Fruit fly (Drosophila melanogaster) whole organism, adult: Measurements from ENCODE around the gene lawc.

Experiments
- CG11617 ChIP-seq: fragments of 200-800 bp; sonication (Bioruptor generic); optimal IDR thresholded peaks from 2 replicates; lab custom pipeline; 2017; ENCODE audit warnings: mild to moderate bottlenecking, missing biosample characterization, missing genetic modification reagents, missing genetic modification characterization
- CG12768 ChIP-seq: fragments of 200-800 bp; sonication (Bioruptor generic); optimal IDR thresholded peaks from 2 replicates; lab custom pipeline; 2017; ENCODE audit warnings: missing biosample characterization, missing genetic modification characterization, mild to moderate bottlenecking, moderate library complexity, missing genetic modification reagents
- CG14711 ChIP-seq: fragments of 200-800 bp; sonication (Bioruptor generic); optimal IDR thresholded peaks from 2 replicates; lab custom pipeline; 2018; ENCODE audit warnings: missing biosample characterization, mild to moderate bottlenecking, missing genetic modification characterization, moderate library complexity
- CG1620 ChIP-seq: fragments of 200-800 bp; sonication (Bioruptor generic); optimal IDR thresholded peaks from 2 replicates; lab custom pipeline; 2016; ENCODE audit warnings: missing biosample characterization, missing genetic modification characterization
- CG33017 ChIP-seq: fragments of 200-800 bp; sonication (Bioruptor generic); optimal IDR thresholded peaks from 2 replicates; lab custom pipeline; 2018; ENCODE audit warnings: missing biosample characterization, mild to moderate bottlenecking, missing genetic modification characterization, moderate library complexity
- CG5204 ChIP-seq: fragments of 200-800 bp; sonication (Bioruptor generic); optimal IDR thresholded peaks from 2 replicates; lab custom pipeline; 2016; ENCODE audit warnings: missing biosample characterization, missing genetic modification characterization
- CG7045 ChIP-seq: fragments of 200-800 bp; sonication (Bioruptor generic); optimal IDR thresholded peaks from 2 replicates; lab custom pipeline; 2017; ENCODE audit warnings: missing biosample characterization, mild to moderate bottlenecking, missing genetic modification characterization
- CG7101 ChIP-seq: fragments of 200-800 bp; sonication (Bioruptor generic); optimal IDR thresholded peaks from 2 replicates; lab custom pipeline; 2018; ENCODE audit warnings: missing biosample characterization, mild to moderate bottlenecking, missing genetic modification characterization, moderate library complexity
- Clk ChIP-seq: fragments of 200-800 bp; sonication (Bioruptor generic); optimal IDR thresholded peaks from 2 replicates; lab custom pipeline; 2017; ENCODE audit warnings: missing biosample characterization, missing genetic modification characterization
- Crg-1 ChIP-seq: fragments of 200-800 bp; sonication (Bioruptor generic); optimal IDR thresholded peaks from 2 replicates; lab custom pipeline; 2016; ENCODE audit warnings: missing biosample characterization, missing genetic modification characterization
- Hr96 ChIP-seq: fragments of 200-800 bp; sonication (Bioruptor generic); optimal IDR thresholded peaks from 2 replicates; lab custom pipeline; 2016; ENCODE audit warnings: missing biosample characterization, missing genetic modification characterization
- Mnt ChIP-seq: fragments of 200-800 bp; sonication (Bioruptor generic); optimal IDR thresholded peaks from 2 replicates; lab custom pipeline; 2016; ENCODE audit warnings: missing biosample characterization, mild to moderate bottlenecking, missing genetic modification characterization
- bab1 ChIP-seq: fragments of 200-800 bp; sonication (Bioruptor generic); optimal IDR thresholded peaks from 3 replicates; lab custom pipeline; 2019; ENCODE audit warnings: missing biosample characterization, mild to moderate bottlenecking, missing genetic modification characterization, moderate library complexity
- cic ChIP-seq: fragments of 200-800 bp; sonication (Bioruptor generic); optimal IDR thresholded peaks from 2 replicates; lab custom pipeline; 2017; ENCODE audit warnings: missing biosample characterization, mild to moderate bottlenecking, missing genetic modification characterization, moderate library complexity
- cnc ChIP-seq, 2 experiments: fragments of >200 bp; optimal IDR thresholded peaks; 2 replicates each; lab custom pipeline; 2017
- kay ChIP-seq: fragments of 200-800 bp; sonication (Bioruptor generic); peaks from one replicate; lab custom pipeline; 2016; ENCODE audit warnings: missing biosample characterization, missing genetic modification characterization, borderline replicate concordance
- ovo ChIP-seq: fragments of 200-800 bp; sonication (Bioruptor generic); optimal IDR thresholded peaks from 2 replicates; lab custom pipeline; 2016; ENCODE audit warnings: missing biosample characterization, missing genetic modification characterization
- pad ChIP-seq: fragments of 200-800 bp; sonication (Bioruptor generic); optimal IDR thresholded peaks from 3 replicates; lab custom pipeline; 2017; ENCODE audit warnings: missing biosample characterization, missing genetic modification characterization, mild to moderate bottlenecking, moderate library complexity, missing genetic modification reagents
- tj ChIP-seq: fragments of 200-800 bp; sonication (Bioruptor generic); optimal IDR thresholded peaks from 3 replicates; lab custom pipeline; 2017; ENCODE audit warnings: missing biosample characterization, mild to moderate bottlenecking, missing genetic modification characterization, moderate library complexity
- toe ChIP-seq: fragments of 200-800 bp; sonication (Bioruptor generic); optimal IDR thresholded peaks from 2 replicates; lab custom pipeline; 2016; ENCODE audit warnings: missing biosample characterization, missing genetic modification characterization

The lawc gene

DNA sequence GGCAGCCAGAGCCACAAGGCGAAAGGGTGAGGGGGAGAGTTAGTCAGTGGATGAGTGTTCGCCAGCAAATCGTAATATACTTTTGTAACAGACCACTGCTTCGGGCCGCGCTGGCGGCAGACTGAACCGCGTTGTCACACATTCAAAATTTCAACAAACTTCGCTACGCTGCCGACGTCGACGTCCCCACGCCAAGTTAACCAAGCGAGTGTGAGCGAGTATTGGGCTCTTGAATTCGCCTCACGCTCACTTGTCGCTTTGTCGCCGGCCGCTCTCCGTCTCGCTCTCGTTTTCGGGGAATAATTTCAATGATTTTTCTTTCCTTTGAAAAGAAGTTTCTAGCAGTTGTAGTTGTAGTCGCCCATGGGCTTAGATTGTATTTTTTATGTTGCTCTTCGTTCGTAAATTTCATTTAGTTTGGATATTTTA, at the start of gene lawc:
Gene lawc, minus strand, starts transcription at position 127 of the 429 bp plus-strand sequence.
- no peak for TF ChIP-seq CG5204 (GFP tag; lab: Kevin White, UChicago)
- TF ChIP-seq bab1 (GFP tag; lab: Kevin White, UChicago), result peak; percentile 98
- peak; percentile 56 for TF ChIP-seq CG1620 (GFP tag; lab: Kevin White, UChicago)
- peak; percentile 78 for TF ChIP-seq tj (GFP tag; lab: Kevin White, UChicago)
- TF ChIP-seq toe, result peak; percentile 36
- TF ChIP-seq CG12768, result peak; percentile 63
- TF ChIP-seq CG7045 (GFP tag; lab: Kevin White, UChicago), result peak; percentile 15
- TF ChIP-seq CG11617, result peak; percentile 74
- TF ChIP-seq Crg-1 (GFP tag; lab: Kevin White, UChicago), result no peak
- TF ChIP-seq cic (GFP tag; lab: Kevin White, UChicago), result peak; percentile 88
- peak; percentile 79 for TF ChIP-seq Clk (GFP tag; lab: Kevin White, UChicago)
- TF ChIP-seq cnc (optimal IDR thresholded peaks at IDR 0.05; lab: Kevin White, UChicago), result no peak
- peak; percentile 71 for TF ChIP-seq Mnt
- TF ChIP-seq CG14711 (tag; lab: Kevin White, UChicago), result peak; percentile 54
- peak; percentile 76 for TF ChIP-seq Hr96 (GFP tag; lab: Kevin White, UChicago)
- TF ChIP-seq CG7101, result peak; percentile 76
- TF ChIP-seq kay, result peak; percentile 98
- peak; percentile 66 for TF ChIP-seq pad (GFP tag; lab: Kevin White, UChicago)
- peak; percentile 75 for TF ChIP-seq CG33017 (tag; lab: Kevin White, UChicago)
- peak; percentile 62 for TF ChIP-seq ovo (GFP tag; lab: Kevin White, UChicago)

DNA sequence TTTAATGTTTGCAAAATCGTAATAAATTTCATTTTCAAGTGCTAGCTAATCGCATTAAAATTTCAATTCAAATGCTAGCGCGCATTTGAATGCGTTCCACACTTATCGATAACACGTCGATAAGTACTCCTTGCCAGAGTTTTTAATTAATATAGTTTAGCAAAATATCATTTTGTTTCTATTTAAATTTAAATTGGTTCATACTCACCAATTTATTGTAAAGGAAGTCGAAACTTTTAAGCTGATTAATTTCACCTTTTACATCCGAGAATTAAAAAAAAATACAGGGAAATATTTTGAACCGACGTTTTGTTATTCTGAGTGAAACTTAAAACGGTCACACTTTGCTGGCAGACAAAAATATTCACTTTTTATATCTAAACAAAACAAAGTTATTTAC, 49.7 kb upstream of the lawc start, which contains the start of gene Es2:
Gene Es2, plus strand, starts transcription at position 333 of the 400 bp plus-strand sequence.
- TF ChIP-seq CG14711 (tag; lab: Kevin White, UChicago), result no peak
- peak; percentile 67 for TF ChIP-seq bab1 (GFP tag; lab: Kevin White, UChicago)

dm6 chrX:8460686-8461085, 49.2 kb upstream of the lawc start, which contains the start of gene CG15347:
Gene CG15347 (minus strand): TSS chrX:8460898.
- peak; percentile 2 for TF ChIP-seq Crg-1 (GFP tag; lab: Kevin White, UChicago)
- no peak for TF ChIP-seq ovo (GFP tag; lab: Kevin White, UChicago)
- TF ChIP-seq Hr96 (GFP tag; lab: Kevin White, UChicago), result no peak
- no peak for TF ChIP-seq toe
- no peak for TF ChIP-seq CG14711 (tag; lab: Kevin White, UChicago)
- TF ChIP-seq kay, result no peak
- no peak for TF ChIP-seq CG5204 (GFP tag; lab: Kevin White, UChicago)
- peak; percentile 2 for TF ChIP-seq cic (GFP tag; lab: Kevin White, UChicago)
- no peak for TF ChIP-seq cnc (optimal IDR thresholded peaks at IDR 0.05; lab: Kevin White, UChicago)
- TF ChIP-seq Mnt, result peak; percentile 6

- TF ChIP-seq kay (peak; percentile 34), CG14711 (tag; lab: Kevin White, UChicago) (no peak)
Observed at dm6 chrX:8460232-8460631, 48.8 kb upstream of the lawc start.

- no peak for TF ChIP-seq pad (GFP tag; lab: Kevin White, UChicago)
Observed at dm6 chrX:8459452-8460040, 48.1 kb upstream of the lawc start.

dm6 chrX:8457532-8457931, 46.1 kb upstream of the lawc start, which contains the start of gene CG32713:
Gene CG32713 (minus strand): TSS chrX:8457632.
- TF ChIP-seq tj (GFP tag; lab: Kevin White, UChicago) (no peak), pad (GFP tag; lab: Kevin White, UChicago) (no peak), CG12768 (no peak), toe (no peak), CG7045 (GFP tag; lab: Kevin White, UChicago) (no peak), cnc (optimal IDR thresholded peaks at IDR 0.05; lab: Kevin White, UChicago) (no peak)

DNA sequence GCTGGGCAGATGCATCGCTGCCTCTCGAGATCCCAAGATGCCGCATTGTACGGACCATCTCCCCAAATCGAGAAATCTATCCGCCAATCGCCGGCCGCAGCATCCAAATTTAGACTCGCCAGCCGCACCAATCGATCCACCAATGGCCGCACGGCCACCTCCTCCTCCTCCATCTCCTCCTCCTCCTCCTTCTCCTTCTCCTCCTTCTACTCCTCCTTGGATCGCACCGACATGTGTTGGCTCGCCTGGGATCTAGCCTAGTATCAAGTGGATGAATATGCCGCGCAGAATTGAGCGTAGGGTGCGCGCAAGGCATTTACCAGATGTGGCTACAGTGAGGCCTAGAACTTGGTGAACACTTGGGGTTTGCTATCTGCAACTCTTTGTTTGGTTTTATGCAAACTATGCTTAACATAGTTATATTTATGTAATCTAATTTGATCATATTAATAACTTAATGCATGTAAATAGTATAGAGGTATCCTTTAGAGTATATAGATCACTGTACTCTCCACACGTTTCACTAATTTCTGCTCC, 43.6 kb upstream of the lawc start, which contains the start of gene org-1:
Gene org-1, minus strand, starts transcription at position 51 of the 537 bp plus-strand sequence.
- TF ChIP-seq CG7101 (peak; percentile 52), pad (GFP tag; lab: Kevin White, UChicago) (peak; percentile 15), toe (no peak), CG1620 (GFP tag; lab: Kevin White, UChicago) (peak; percentile 55), CG14711 (tag; lab: Kevin White, UChicago) (peak; percentile 49), bab1 (GFP tag; lab: Kevin White, UChicago) (peak; percentile 82)

DNA sequence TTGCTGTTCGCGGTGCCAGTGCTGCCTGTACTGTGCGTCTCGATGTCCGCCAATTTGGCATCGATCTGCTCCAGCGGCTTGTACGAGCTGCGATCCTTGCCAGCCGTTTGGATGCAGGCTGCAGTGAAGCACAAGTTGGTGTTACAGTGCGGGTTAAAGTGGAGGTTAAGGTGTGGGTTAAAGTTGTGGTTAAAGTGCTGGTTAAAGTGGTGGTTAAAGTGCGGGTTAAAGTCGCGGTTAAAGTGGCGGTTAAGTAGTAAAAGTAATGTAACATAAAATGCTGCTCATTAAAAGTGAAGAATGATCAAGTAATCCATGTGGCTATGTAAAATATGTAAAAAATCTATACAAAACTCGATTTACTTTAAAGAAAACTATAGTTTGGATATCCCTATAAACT, 40.7 kb upstream of the lawc start:
- no peak for TF ChIP-seq toe
- no peak for TF ChIP-seq CG5204 (GFP tag; lab: Kevin White, UChicago)
- no peak for TF ChIP-seq CG1620 (GFP tag; lab: Kevin White, UChicago)
- TF ChIP-seq kay, result no peak
- TF ChIP-seq cnc (optimal IDR thresholded peaks at IDR 0.05; lab: Kevin White, UChicago), result no peak
- TF ChIP-seq pad (GFP tag; lab: Kevin White, UChicago), result no peak
- TF ChIP-seq Crg-1 (GFP tag; lab: Kevin White, UChicago), result no peak
- TF ChIP-seq bab1 (GFP tag; lab: Kevin White, UChicago), result no peak
- TF ChIP-seq CG11617, result no peak
- TF ChIP-seq Mnt, result no peak
